Worm (Caenorhabditis elegans): Measurements from ENCODE around the gene ahsa-1.

- TF ChIP-seq tbx-11 (GFP tag; IDR thresholded peaks at IDR 0.05) (no peak), sea-1 (GFP tag; conservative IDR thresholded peaks at IDR 0.05) (no peak), F13C5.2 (tag; optimal IDR thresholded peaks at IDR 0.05) (no peak), ama-1 (optimal IDR thresholded peaks at IDR 0.05) (no peak), B0310.2 (tag; optimal IDR thresholded peaks at IDR 0.05) (no peak), ceh-36 (tag; optimal IDR thresholded peaks at IDR 0.05) (no peak), aly-1 (tag; optimal IDR thresholded peaks at IDR 0.05) (no peak)
Observed at ce11 chrV:15065837-15066348, 19.3 kb downstream of the ahsa-1 start, which contains the start of gene otub-1.
